Fruit fly (Drosophila melanogaster): ENCODE data around the gene S-Lap1.

Gene S-Lap1

DNA sequence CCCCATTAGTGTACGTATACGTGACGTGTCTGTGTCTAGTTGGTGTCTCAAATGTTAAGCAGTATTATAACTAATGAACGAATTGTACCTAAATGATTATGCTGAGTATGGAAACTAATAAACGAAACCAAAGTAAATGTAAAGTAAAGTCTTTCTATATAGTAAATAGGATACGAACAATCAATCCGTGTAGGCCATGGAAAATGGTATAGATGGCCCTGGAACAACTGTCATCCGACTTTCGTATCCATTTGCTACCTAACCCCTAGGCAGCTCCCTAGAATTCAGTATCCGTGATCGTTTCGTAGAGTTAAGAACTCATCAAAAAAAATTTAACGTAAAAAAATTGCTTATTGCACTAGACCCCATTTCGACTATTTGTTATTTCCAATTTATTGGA lies at the start of gene S-Lap1:
TSS of gene S-Lap1 (plus strand) at position 301 of the 400 bp plus-strand sequence.
- TF ChIP-seq CG1233 (GFP tag; optimal IDR thresholded peaks at IDR 0.05) = no peak
- no peak for TF ChIP-seq salm (tag; optimal IDR thresholded peaks at IDR 0.05)
- no peak for TF ChIP-seq Neu2 (GFP tag; optimal IDR thresholded peaks at IDR 0.05; ENCODE audit: borderline replicate concordance)

- TF ChIP-seq Ets97D (GFP tag; optimal IDR thresholded peaks at IDR 0.05) = no peak
- peak; percentile 89 for TF ChIP-seq CG8388 (GFP tag; optimal IDR thresholded peaks at IDR 0.05)
- TF ChIP-seq Deaf1 (tag; optimal IDR thresholded peaks at IDR 0.05) = no peak
- peak; percentile 22 for TF ChIP-seq BEAF-32 (GFP tag; optimal IDR thresholded peaks at IDR 0.05)
- peak; percentile 17; the same call in 1 of the 2 replicates for TF ChIP-seq CG42726 (GFP tag; IDR thresholded peaks at IDR 0.05; ENCODE audit: partially characterized antibody)
- no peak for TF ChIP-seq CG4617 (GFP tag; optimal IDR thresholded peaks at IDR 0.05; ENCODE audit: borderline replicate concordance)
- TF ChIP-seq CG8290 (GFP tag; optimal IDR thresholded peaks at IDR 0.05) = peak; percentile 48
- TF ChIP-seq CG8290 (tag; optimal IDR thresholded peaks at IDR 0.05) = no peak
- TF ChIP-seq CG32772 (GFP tag; IDR thresholded peaks at IDR 0.05) = no peak
- TF ChIP-seq nerfin-2 (GFP tag; IDR thresholded peaks at IDR 0.05; ENCODE audit: partially characterized antibody) = peak; percentile 11; the same call in 1 of the 2 replicates
- no peak for TF ChIP-seq CG7745 (tag; optimal IDR thresholded peaks at IDR 0.05)
- peak; percentile 7 for TF ChIP-seq az2 (GFP tag; optimal IDR thresholded peaks at IDR 0.05)
- peak; percentile 31 for TF ChIP-seq caup (GFP tag; optimal IDR thresholded peaks at IDR 0.05; ENCODE audit: severe bottlenecking)
- TF ChIP-seq sr (GFP tag; IDR thresholded peaks at IDR 0.05) = peak; percentile 57; the same call in 2 of the 3 replicates
- TF ChIP-seq CG14710 (tag; optimal IDR thresholded peaks at IDR 0.05) = peak; percentile 33
- TF ChIP-seq CG12155 (GFP tag; optimal IDR thresholded peaks at IDR 0.05) = peak; percentile 99
- TF ChIP-seq Tbp (GFP tag; optimal IDR thresholded peaks at IDR 0.05) = no peak
- TF ChIP-seq ato (GFP tag; IDR thresholded peaks at IDR 0.05; ENCODE audit: partially characterized antibody) = no peak
- TF ChIP-seq scrt (GFP tag; optimal IDR thresholded peaks at IDR 0.05) = peak; percentile 85
- TF ChIP-seq CG3163 (GFP tag; optimal IDR thresholded peaks at IDR 0.05) = no peak
- no peak for TF ChIP-seq CG12942 (GFP tag; optimal IDR thresholded peaks at IDR 0.05)
- no peak for TF ChIP-seq aop (GFP tag; IDR thresholded peaks at IDR 0.05)
- TF ChIP-seq CG4730 (GFP tag; IDR thresholded peaks at IDR 0.05) = no peak
- TF ChIP-seq Dp (GFP tag; optimal IDR thresholded peaks at IDR 0.05) = peak; percentile 88
- peak; percentile 13 for TF ChIP-seq CG2120 (GFP tag; optimal IDR thresholded peaks at IDR 0.05)
- TF ChIP-seq CG10267 (tag; optimal IDR thresholded peaks at IDR 0.05) = peak; percentile 87
- no peak for TF ChIP-seq Bdp1 (GFP tag; optimal IDR thresholded peaks at IDR 0.05)
- TF ChIP-seq D19B (GFP tag; optimal IDR thresholded peaks at IDR 0.05) = no peak
- no peak for TF ChIP-seq Hr78 (GFP tag; optimal IDR thresholded peaks at IDR 0.05)
- TF ChIP-seq CG15073 (GFP tag; optimal IDR thresholded peaks at IDR 0.05) = no peak
- peak; percentile 23 for TF ChIP-seq Xbp1 (GFP tag; optimal IDR thresholded peaks at IDR 0.05)
- TF ChIP-seq sens (GFP tag) = peak; percentile 60
- TF ChIP-seq kay (GFP tag; optimal IDR thresholded peaks at IDR 0.05) = no peak
- no peak for TF ChIP-seq tap (tag; optimal IDR thresholded peaks at IDR 0.05)
- TF ChIP-seq NfI (GFP tag; optimal IDR thresholded peaks at IDR 0.05) = no peak
- TF ChIP-seq lola (GFP tag; optimal IDR thresholded peaks at IDR 0.05) = no peak
- TF ChIP-seq Taf1 (GFP tag; IDR thresholded peaks at IDR 0.05) = no peak
- TF ChIP-seq MBD-R2 (GFP tag; IDR thresholded peaks at IDR 0.05) = peak; percentile 69
- TF ChIP-seq CG12391 (tag; optimal IDR thresholded peaks at IDR 0.05) = peak; percentile 48
- no peak for TF ChIP-seq HmgD (GFP tag; optimal IDR thresholded peaks at IDR 0.05)
- TF ChIP-seq CG9797 (GFP tag; optimal IDR thresholded peaks at IDR 0.05) = peak; percentile 7
- TF ChIP-seq row (GFP tag; IDR thresholded peaks at IDR 0.05) = peak; percentile 30; the same call in 1 of the 3 replicates
- no peak for TF ChIP-seq CG3281 (GFP tag; optimal IDR thresholded peaks at IDR 0.05)
These were observed 40.9 kb upstream of the S-Lap1 start, which contains the start of the genes CG6638 and CG43078 for dm6 chr3L:8575844-8576842. Gene CG6638, minus strand, starts transcription at chr3L:8576078. Gene CG43078, plus strand, starts transcription at chr3L:8576808.

Data from whole organism, embryonic.